Worm (Caenorhabditis elegans) whole organism, late embryonic: ENCODE results near the gene T26E4.2.

Source experiments
- C08G9.2 ChIP-seq: sonication (generic microtip); optimal IDR thresholded peaks from 2 replicates; lab custom pipeline; 2016; ENCODE audit warnings: mild to moderate bottlenecking, missing genetic modification characterization, moderate library complexity, missing compliant biosample characterization
- K09A11.1 ChIP-seq: sonication (generic microtip); optimal IDR thresholded peaks from 2 replicates; lab custom pipeline; 2017; ENCODE audit warnings: antibody characterized with exemption, mild to moderate bottlenecking, missing genetic modification characterization, missing compliant biosample characterization; ENCODE audit not compliant: insufficient read depth
- T23F11.4 ChIP-seq: fragments of 200-800 bp; sonication (Bioruptor generic); optimal IDR thresholded peaks from 2 replicates; lab custom pipeline; 2018; ENCODE audit warnings: mild to moderate bottlenecking, missing genetic modification characterization, missing compliant biosample characterization
- ahr-1 ChIP-seq: sonication (generic microtip); optimal IDR thresholded peaks from 2 replicates; lab custom pipeline; 2016; ENCODE audit warnings: missing genetic modification characterization, missing compliant biosample characterization
- ceh-14 ChIP-seq: sonication (generic microtip); optimal IDR thresholded peaks from 2 replicates; lab custom pipeline; 2016; ENCODE audit warnings: missing genotype, missing genetic modification characterization, missing compliant biosample characterization
- ceh-18 ChIP-seq: sonication (generic microtip); optimal IDR thresholded peaks from 2 replicates; lab custom pipeline; 2016; ENCODE audit warnings: missing genetic modification characterization, missing compliant biosample characterization
- ceh-2 ChIP-seq: sonication (generic microtip); optimal IDR thresholded peaks from 2 replicates; lab custom pipeline; 2016; ENCODE audit warnings: missing genotype, missing genetic modification characterization, missing compliant biosample characterization
- ceh-22 ChIP-seq: sonication (generic microtip); optimal IDR thresholded peaks from 2 replicates; lab custom pipeline; 2017; ENCODE audit warnings: missing biosample characterization, missing genetic modification characterization
- ceh-24 ChIP-seq: sonication (generic microtip); optimal IDR thresholded peaks from 2 replicates; lab custom pipeline; 2016; ENCODE audit warnings: mild to moderate bottlenecking, missing genetic modification characterization, missing compliant biosample characterization
- ceh-30 ChIP-seq: fragments of 150-350 bp; optimal IDR thresholded peaks from 2 replicates; lab custom pipeline; 2014; ENCODE audit warnings: missing biosample characterization, missing genetic modification characterization
- ceh-48 ChIP-seq: sonication (generic microtip); optimal IDR thresholded peaks from 2 replicates; lab custom pipeline; 2016; ENCODE audit warnings: missing genetic modification characterization, inconsistent platforms, missing compliant biosample characterization
- ceh-6 ChIP-seq: fragments of 200-800 bp; sonication (Bioruptor generic); optimal IDR thresholded peaks from 2 replicates; lab custom pipeline; 2018; ENCODE audit warnings: mild to moderate bottlenecking, missing genetic modification characterization, missing compliant biosample characterization
- ceh-9 ChIP-seq: sonication (generic microtip); optimal IDR thresholded peaks from 2 replicates; lab custom pipeline; 2016; ENCODE audit warnings: mild to moderate bottlenecking, missing genetic modification characterization, inconsistent platforms, missing compliant biosample characterization
- che-1 ChIP-seq: sonication (generic microtip); optimal IDR thresholded peaks from 2 replicates; lab custom pipeline; 2016; ENCODE audit warnings: mild to moderate bottlenecking, missing genetic modification characterization, missing compliant biosample characterization
- dmd-4 ChIP-seq: sonication (generic microtip); optimal IDR thresholded peaks from 2 replicates; lab custom pipeline; 2016; ENCODE audit warnings: borderline replicate concordance, missing genetic modification characterization, missing compliant biosample characterization
- dve-1 ChIP-seq: sonication (generic microtip); optimal IDR thresholded peaks from 2 replicates; lab custom pipeline; 2017; ENCODE audit warnings: antibody characterized with exemption, mild to moderate bottlenecking, missing genetic modification characterization, missing compliant biosample characterization
- fax-1 ChIP-seq: sonication (generic microtip); optimal IDR thresholded peaks from 2 replicates; lab custom pipeline; 2016; ENCODE audit warnings: missing genotype, missing genetic modification characterization, missing compliant biosample characterization
- fkh-10 ChIP-seq: fragments of 150-350 bp; optimal IDR thresholded peaks from 2 replicates; lab custom pipeline; 2014; ENCODE audit warnings: missing biosample characterization, missing genetic modification reagents, missing genetic modification characterization
- fkh-6 ChIP-seq: sonication (generic microtip); optimal IDR thresholded peaks from 2 replicates; lab custom pipeline; 2016; ENCODE audit warnings: missing genetic modification characterization, missing compliant biosample characterization
- hlh-13 ChIP-seq: fragments of 200-800 bp; sonication (Bioruptor generic); optimal IDR thresholded peaks from 2 replicates; lab custom pipeline; 2018; ENCODE audit warnings: mild to moderate bottlenecking, missing genetic modification characterization, missing compliant biosample characterization
- hlh-15 ChIP-seq: sonication (generic microtip); optimal IDR thresholded peaks from 2 replicates; lab custom pipeline; 2016; ENCODE audit warnings: missing genetic modification characterization, missing compliant biosample characterization
- hlh-30 ChIP-seq: sonication (generic microtip); optimal IDR thresholded peaks from 2 replicates; lab custom pipeline; 2017; ENCODE audit warnings: antibody characterized with exemption, missing genetic modification characterization, missing compliant biosample characterization; ENCODE audit not compliant: insufficient read depth
- lim-6 ChIP-seq: sonication (generic microtip); optimal IDR thresholded peaks from 2 replicates; lab custom pipeline; 2016; ENCODE audit warnings: missing genetic modification characterization, missing compliant biosample characterization
- nhr-232 ChIP-seq: sonication (generic microtip); optimal IDR thresholded peaks from 2 replicates; lab custom pipeline; 2016; ENCODE audit warnings: missing genetic modification characterization, missing compliant biosample characterization
- pat-9 ChIP-seq: fragments of 200-800 bp; sonication (Bioruptor generic); optimal IDR thresholded peaks from 2 replicates; lab custom pipeline; 2018; ENCODE audit warnings: mild to moderate bottlenecking, missing genetic modification characterization, moderate library complexity, missing compliant biosample characterization
- pax-1 ChIP-seq: fragments of 150-350 bp; optimal IDR thresholded peaks from 2 replicates; lab custom pipeline; 2014; ENCODE audit warnings: missing biosample characterization, missing genetic modification characterization
- pha-2 ChIP-seq: sonication (generic microtip); optimal IDR thresholded peaks from 2 replicates; lab custom pipeline; 2017; ENCODE audit warnings: mild to moderate bottlenecking, missing genetic modification characterization, missing compliant biosample characterization
- pha-4 ChIP-seq: fragments of 150-350 bp; optimal IDR thresholded peaks from 2 replicates; lab custom pipeline; 2018; ENCODE audit warnings: missing biosample characterization, missing genetic modification reagents, missing genetic modification characterization
- pros-1 ChIP-seq: fragments of 150-350 bp; optimal IDR thresholded peaks from 2 replicates; lab custom pipeline; 2014; ENCODE audit warnings: missing biosample characterization, missing genetic modification reagents, missing genetic modification characterization
- rnt-1 ChIP-seq: sonication (generic microtip); optimal IDR thresholded peaks from 2 replicates; lab custom pipeline; 2016; ENCODE audit warnings: missing genetic modification characterization, missing compliant biosample characterization
- sdc-2 ChIP-seq: sonication (generic microtip); optimal IDR thresholded peaks from 2 replicates; lab custom pipeline; 2016; ENCODE audit warnings: missing genotype, missing genetic modification characterization, missing compliant biosample characterization
- syd-9 ChIP-seq: sonication (generic microtip); optimal IDR thresholded peaks from 2 replicates; lab custom pipeline; 2016; ENCODE audit warnings: mild to moderate bottlenecking, missing genetic modification characterization, moderate library complexity, missing compliant biosample characterization
- tbx-7 ChIP-seq: sonication (generic microtip); optimal IDR thresholded peaks from 2 replicates; lab custom pipeline; 2016; ENCODE audit warnings: missing genotype, missing genetic modification characterization, missing compliant biosample characterization
- unc-42 ChIP-seq: sonication (generic microtip); optimal IDR thresholded peaks from 2 replicates; lab custom pipeline; 2016; ENCODE audit warnings: missing genotype, missing genetic modification characterization, missing compliant biosample characterization
- unc-55 ChIP-seq: sonication (generic microtip); optimal IDR thresholded peaks from 2 replicates; lab custom pipeline; 2017; ENCODE audit warnings: missing biosample characterization, missing genetic modification reagents, missing genetic modification characterization
- ztf-16 ChIP-seq: sonication (generic microtip); optimal IDR thresholded peaks from 2 replicates; lab custom pipeline; 2017; ENCODE audit warnings: missing genetic modification characterization, missing compliant biosample characterization

The T26E4.2 gene

DNA sequence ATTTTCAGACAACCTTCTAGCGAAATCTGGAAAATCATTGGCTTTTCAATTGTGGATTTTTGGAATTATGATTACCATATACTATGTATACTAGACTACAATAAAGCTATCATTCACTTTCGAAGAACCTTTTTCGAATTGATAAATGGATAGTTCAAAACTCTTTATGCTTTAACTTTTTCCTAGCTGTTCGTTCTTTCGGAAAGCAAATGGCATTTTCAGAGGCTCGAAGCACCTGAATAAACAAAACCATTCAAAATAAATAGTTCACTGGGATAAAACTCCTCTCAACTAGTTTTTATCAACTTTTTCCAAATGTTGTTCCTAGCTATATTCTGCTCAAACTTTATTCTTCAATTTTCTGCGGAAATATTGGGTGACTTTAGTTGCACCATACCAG lies at the start of gene T26E4.2:
Gene T26E4.2, plus strand, starts transcription at position 301 of the 400 bp plus-strand sequence.
- TF ChIP-seq ceh-14 (tag; lab: Kevin White, UChicago) (no peak), fax-1 (no peak), ztf-16 (tag; lab: Kevin White, UChicago) (no peak), dve-1 (tag; lab: Kevin White, UChicago) (no peak), che-1 (tag; lab: Kevin White, UChicago) (no peak), fkh-10 (no peak), pha-2 (tag; lab: Kevin White, UChicago) (no peak), ahr-1 (tag; lab: Kevin White, UChicago) (no peak), unc-55 (GFP tag; lab: Kevin White, UChicago) (no peak), hlh-13 (GFP tag; lab: Kevin White, UChicago) (no peak), pha-4 (tag; lab: Kevin White, UChicago) (no peak), hlh-15 (tag; lab: Kevin White, UChicago) (no peak), ceh-24 (no peak)

DNA sequence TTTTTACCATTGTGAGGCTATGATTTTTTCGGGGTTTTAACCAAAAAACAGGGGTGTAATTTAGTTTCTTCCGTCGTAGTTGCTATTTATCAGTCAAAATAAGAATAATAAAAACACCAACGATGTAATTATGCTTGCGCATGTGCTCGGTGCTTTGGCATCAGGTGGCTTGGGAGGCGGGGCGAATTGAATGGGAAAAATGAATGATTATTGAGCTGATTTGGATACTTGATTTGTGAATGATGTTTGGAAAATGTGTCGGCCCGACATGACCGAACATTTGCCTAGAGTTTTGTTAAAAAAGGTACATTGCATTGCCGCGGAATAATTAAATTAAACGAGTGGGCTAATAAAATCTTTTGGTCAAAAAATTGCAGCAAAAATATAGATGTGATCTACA lies 49.0 kb upstream of the T26E4.2 start, which contains the start of gene str-38:
Gene str-38, minus strand, starts transcription at position 101 of the 400 bp plus-strand sequence.
- TF ChIP-seq hlh-30 (tag; lab: Kevin White, UChicago) (no peak), tbx-7 (tag; lab: Kevin White, UChicago) (no peak), ceh-6 (GFP tag; lab: Kevin White, UChicago) (no peak), pha-4 (tag; lab: Kevin White, UChicago) (no peak), ceh-22 (tag; lab: Kevin White, UChicago) (no peak), nhr-232 (tag; lab: Kevin White, UChicago) (no peak), pros-1 (tag; lab: Kevin White, UChicago) (no peak), lim-6 (tag; lab: Kevin White, UChicago) (no peak), pat-9 (tag; lab: Kevin White, UChicago) (no peak), ceh-30 (tag; lab: Kevin White, UChicago) (no peak), pax-1 (tag; lab: Kevin White, UChicago) (no peak), T23F11.4 (GFP tag; lab: Kevin White, UChicago) (no peak)

DNA sequence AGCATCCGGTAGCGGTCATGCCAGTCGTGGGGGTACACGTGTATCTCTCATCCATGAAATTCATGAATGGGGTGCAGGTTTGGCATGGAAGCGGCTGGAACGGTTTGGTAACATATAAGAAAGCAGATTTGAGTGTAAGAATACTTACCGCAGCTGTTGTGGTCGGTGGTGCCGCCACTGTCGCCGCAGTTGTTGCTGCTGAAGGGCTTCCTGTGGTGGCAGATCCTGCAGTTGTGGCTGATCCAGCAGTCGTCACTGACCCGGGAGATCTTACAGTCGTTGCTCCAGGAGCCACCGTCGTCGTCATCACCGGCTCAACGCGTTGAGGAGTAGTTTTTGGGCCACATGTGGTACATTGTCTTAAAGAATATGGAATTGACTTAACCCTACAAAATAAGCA lies 48.2 kb upstream of the T26E4.2 start:
- TF ChIP-seq lim-6 (tag; lab: Kevin White, UChicago) = no peak

DNA sequence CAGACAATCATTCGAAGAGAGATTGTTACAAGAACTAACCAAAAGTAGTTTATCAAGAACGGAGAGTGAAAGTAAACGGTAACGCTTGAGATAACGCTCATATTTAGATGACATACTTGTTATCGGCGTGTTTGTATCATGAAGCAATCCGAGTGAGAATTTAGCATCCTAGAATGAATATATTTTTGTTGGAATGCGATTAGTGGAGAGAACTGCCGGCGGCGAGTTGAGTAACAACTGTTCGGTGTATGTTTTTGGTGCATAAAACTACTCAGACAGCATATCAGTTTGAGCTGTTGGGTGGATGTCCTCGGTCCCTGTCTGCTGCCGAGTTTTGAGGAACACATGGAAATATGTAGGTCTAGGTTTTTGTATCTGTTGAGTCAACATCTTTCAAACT lies 47.6 kb upstream of the T26E4.2 start, which contains the start of gene T23D5.3:
Gene T23D5.3, minus strand, starts transcription at position 101 of the 400 bp plus-strand sequence.
- TF ChIP-seq hlh-30 (tag; lab: Kevin White, UChicago) (no peak), unc-55 (GFP tag; lab: Kevin White, UChicago) (no peak), rnt-1 (tag; lab: Kevin White, UChicago) (no peak), unc-42 (no peak), ceh-2 (tag; lab: Kevin White, UChicago) (no peak), pros-1 (tag; lab: Kevin White, UChicago) (no peak), fkh-6 (no peak), lim-6 (tag; lab: Kevin White, UChicago) (no peak), K09A11.1 (tag; lab: Kevin White, UChicago) (no peak), sdc-2 (tag; lab: Kevin White, UChicago) (no peak), ceh-9 (tag; lab: Kevin White, UChicago) (no peak), C08G9.2 (tag; lab: Kevin White, UChicago) (no peak), pat-9 (tag; lab: Kevin White, UChicago) (no peak), pax-1 (tag; lab: Kevin White, UChicago) (no peak), dmd-4 (no peak), ceh-22 (tag; lab: Kevin White, UChicago) (no peak), ceh-30 (tag; lab: Kevin White, UChicago) (no peak), hlh-15 (tag; lab: Kevin White, UChicago) (no peak)
- TF ChIP-seq, all 69 proteins: peak for 0

DNA sequence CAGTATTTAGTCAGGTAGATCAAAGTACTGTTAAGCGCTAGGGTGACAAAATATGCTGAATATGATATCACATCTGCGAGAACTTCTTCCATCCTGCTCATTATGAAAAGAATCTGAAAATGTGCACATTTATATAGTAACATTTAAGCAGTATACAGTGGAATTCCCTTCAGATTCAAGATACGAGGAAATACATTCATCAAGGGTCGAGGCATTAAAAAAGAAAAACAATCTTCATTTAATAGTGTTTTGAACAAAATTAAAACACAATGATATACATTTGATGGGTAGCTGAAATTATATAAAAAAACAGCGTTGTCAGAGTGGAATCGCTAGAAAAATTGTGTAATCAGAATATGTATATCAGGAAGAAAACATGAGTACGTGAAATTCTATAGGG lies 45.5 kb upstream of the T26E4.2 start, which contains the start of gene str-27:
Gene str-27, minus strand, starts transcription at position 101 of the 400 bp plus-strand sequence.
- no peak for TF ChIP-seq ceh-18 (tag; lab: Kevin White, UChicago)
- TF ChIP-seq unc-55 (GFP tag; lab: Kevin White, UChicago) = no peak
- no peak for TF ChIP-seq syd-9 (tag; lab: Kevin White, UChicago)
- TF ChIP-seq ceh-48 = no peak
- TF ChIP-seq, all 69 proteins: peak for 0
